Worm (Caenorhabditis elegans): ENCODE measurements around the gene R05H10.3.

DNA sequence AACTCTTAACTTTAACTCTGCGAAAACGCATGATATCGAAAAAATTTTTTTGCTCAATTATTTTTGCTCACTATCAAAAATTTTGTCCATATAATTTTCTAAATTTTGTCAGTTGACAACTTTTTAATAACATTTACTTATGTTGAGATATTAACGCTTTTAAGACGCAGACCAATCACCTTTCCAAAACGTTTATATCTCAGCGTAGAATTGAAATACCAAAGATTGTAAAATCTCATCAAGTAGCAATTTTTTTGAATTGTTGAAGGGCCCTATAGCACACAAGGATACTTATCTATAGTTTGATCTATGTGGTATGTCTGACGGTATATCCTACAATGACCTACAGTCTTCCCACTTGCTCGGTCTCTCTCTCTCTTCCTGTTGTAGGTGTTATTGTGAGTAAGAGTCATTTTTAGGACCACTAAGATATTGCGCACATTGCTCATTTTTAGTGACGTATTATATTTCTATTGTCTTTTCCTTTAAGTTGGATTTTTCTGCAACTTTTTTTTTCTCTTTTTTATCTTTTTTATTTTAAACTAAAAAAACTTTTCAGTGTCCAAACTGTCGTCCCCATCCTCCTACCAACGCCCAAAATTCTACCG lies 49.5 kb downstream of the R05H10.3 start, which contains the start of gene pde-3:
- TF ChIP-seq snpc-4 (tag; optimal IDR thresholded peaks at IDR 0.05) (no peak), nhr-76 (tag; optimal IDR thresholded peaks at IDR 0.05) (no peak)

Data from whole organism, mixed stage, embryonic.